Worm (Caenorhabditis elegans) whole organism, L3 larva: ENCODE results near the gene C34F6.10.

ENCODE experiments used
- aly-2 ChIP-seq: fragments of 150-350 bp; optimal IDR thresholded peaks from 2 replicates; lab custom pipeline; 2014; ENCODE audit warnings: missing biosample characterization, missing genetic modification characterization
- ama-1 ChIP-seq: fragments of 150-350 bp; optimal IDR thresholded peaks from 2 replicates; lab custom pipeline; 2018
- ceh-16 ChIP-seq: sonication (generic microtip); optimal IDR thresholded peaks from 2 replicates; lab custom pipeline; 2017; ENCODE audit warnings: missing biosample characterization, missing genetic modification characterization
- daf-12 ChIP-seq: fragments of 150-350 bp; optimal IDR thresholded peaks from 2 replicates; lab custom pipeline; 2014; ENCODE audit warnings: missing biosample characterization, missing genetic modification reagents, missing genetic modification characterization
- elt-1 ChIP-seq: fragments of 150-350 bp; optimal IDR thresholded peaks from 2 replicates; lab custom pipeline; 2014; ENCODE audit warnings: missing biosample characterization, missing genetic modification characterization
- jun-1 ChIP-seq: fragments of 150-350 bp; optimal IDR thresholded peaks from 2 replicates; lab custom pipeline; 2014; ENCODE audit warnings: missing biosample characterization, missing genetic modification reagents, missing genetic modification characterization
- lin-39 ChIP-seq: fragments of 150-350 bp; optimal IDR thresholded peaks from 2 replicates; lab custom pipeline; 2018; ENCODE audit warnings: missing biosample characterization, missing genetic modification reagents, missing genetic modification characterization
- lsy-12 ChIP-seq: sonication (generic microtip); optimal IDR thresholded peaks from 2 replicates; lab custom pipeline; 2016; ENCODE audit warnings: mild to moderate bottlenecking, missing genetic modification characterization, missing compliant biosample characterization
- nhr-11 ChIP-seq: fragments of 150-350 bp; optimal IDR thresholded peaks from 2 replicates; lab custom pipeline; 2014; ENCODE audit warnings: missing biosample characterization, missing genetic modification characterization
- nhr-23 ChIP-seq: fragments of 150-350 bp; optimal IDR thresholded peaks from 2 replicates; lab custom pipeline; 2014; ENCODE audit warnings: missing biosample characterization, missing genetic modification reagents, missing genetic modification characterization
- nhr-237 ChIP-seq: fragments of 150-350 bp; optimal IDR thresholded peaks from 2 replicates; lab custom pipeline; 2014; ENCODE audit warnings: missing biosample characterization, missing genetic modification characterization
- nhr-25 ChIP-seq: sonication (generic microtip); optimal IDR thresholded peaks from 2 replicates; lab custom pipeline; 2017; ENCODE audit warnings: missing biosample characterization, missing genetic modification characterization
- nhr-43 ChIP-seq: sonication (generic microtip); optimal IDR thresholded peaks from 2 replicates; lab custom pipeline; 2016; ENCODE audit warnings: mild to moderate bottlenecking, missing genetic modification characterization, missing compliant biosample characterization; ENCODE audit not compliant: poor library complexity, severe bottlenecking
- pha-4 ChIP-seq: fragments of 150-350 bp; optimal IDR thresholded peaks from 2 replicates; lab custom pipeline; 2014; ENCODE audit warnings: missing biosample characterization, missing genetic modification reagents, missing genetic modification characterization
- sea-2 ChIP-seq: fragments of 150-350 bp; sonication (generic microtip); optimal IDR thresholded peaks from 4 replicates; lab custom pipeline; 2014; ENCODE audit warnings: missing biosample characterization, missing genetic modification reagents, missing genetic modification characterization
- skn-1 ChIP-seq: fragments of 150-350 bp; optimal IDR thresholded peaks from 2 replicates; lab custom pipeline; 2014; ENCODE audit warnings: missing biosample characterization, missing genetic modification characterization
- snpc-4 ChIP-seq: fragments of 150-350 bp; optimal IDR thresholded peaks from 2 replicates; lab custom pipeline; 2014; ENCODE audit warnings: missing biosample characterization, missing genetic modification characterization
- tbx-2 ChIP-seq: sonication (generic microtip); optimal IDR thresholded peaks from 2 replicates; lab custom pipeline; 2016; ENCODE audit warnings: mild to moderate bottlenecking, missing genetic modification characterization, missing compliant biosample characterization
- unc-39 ChIP-seq: sonication (generic microtip); optimal IDR thresholded peaks from 4 replicates; lab custom pipeline; 2017; ENCODE audit warnings: missing biosample characterization, missing genetic modification characterization
- ztf-11 ChIP-seq: fragments of 150-350 bp; optimal IDR thresholded peaks from 2 replicates; lab custom pipeline; 2014; ENCODE audit warnings: missing biosample characterization, missing genetic modification characterization

C34F6.10 gene

ce11 chrX:11196741-11197140 is 43.7 kb downstream of the C34F6.10 start, which contains the start of gene C34F6.1:
Gene C34F6.1 (minus strand): TSS chrX:11196841.
- TF ChIP-seq tbx-2 (tag; lab: Kevin White, UChicago), result no peak
- TF ChIP-seq pha-4 (tag; lab: Kevin White, UChicago), result peak; percentile 15
- TF ChIP-seq daf-12 (tag; lab: Kevin White, UChicago), result no peak
- TF ChIP-seq skn-1, result no peak
- TF ChIP-seq nhr-25 (tag; lab: Kevin White, UChicago), result no peak
- TF ChIP-seq ceh-16 (tag; lab: Kevin White, UChicago), result no peak

DNA sequence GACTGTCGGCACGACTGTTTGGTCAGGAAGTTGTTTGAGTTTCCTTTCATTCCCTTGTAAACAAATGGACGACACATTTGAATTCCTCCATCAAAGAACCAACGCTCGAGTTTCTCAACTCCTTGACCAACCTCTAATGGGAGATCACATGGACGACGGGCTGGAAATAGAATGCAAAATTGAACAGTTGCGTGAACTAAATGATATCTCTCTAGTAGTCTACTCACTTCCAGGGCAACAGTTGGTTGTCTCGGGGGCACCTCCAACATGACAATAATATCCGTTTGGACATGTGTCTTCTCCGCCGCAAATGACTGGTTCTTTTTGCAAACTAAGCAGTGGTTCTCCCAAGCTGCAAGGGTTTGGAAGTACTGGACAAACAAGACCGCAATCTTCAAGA is 46.8 kb downstream of the C34F6.10 start:
- TF ChIP-seq nhr-11 (tag; lab: Kevin White, UChicago) (peak; percentile 15), ama-1 (lab: Kevin White, UChicago) (no peak)

DNA sequence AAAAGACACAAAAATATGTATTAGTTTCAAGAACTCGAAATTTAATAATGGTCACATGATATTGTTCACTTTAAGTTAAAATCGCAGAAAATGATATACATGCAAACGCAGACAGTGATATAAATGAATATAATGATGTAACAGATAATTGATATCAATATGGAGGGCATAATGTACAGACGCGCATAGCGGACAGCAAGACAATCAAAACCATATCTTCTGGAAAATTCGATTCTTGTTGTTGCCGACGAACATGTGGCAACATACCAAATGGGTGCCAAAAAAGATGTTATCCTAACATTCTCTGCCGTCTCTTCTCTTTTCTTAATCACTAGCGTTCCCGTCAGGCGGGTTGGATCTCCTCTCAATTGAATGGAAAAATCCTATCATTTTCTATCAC is 50.0 kb downstream of the C34F6.10 start:
- peak; percentile 46 for TF ChIP-seq nhr-23 (tag; lab: Kevin White, UChicago)
- TF ChIP-seq pha-4 (tag; lab: Kevin White, UChicago), result no peak
- peak; percentile 41 for TF ChIP-seq nhr-25 (tag; lab: Kevin White, UChicago)
- peak; percentile 61 for TF ChIP-seq nhr-43 (tag; lab: Kevin White, UChicago)
- TF ChIP-seq, all 47 proteins: peak for 3

- TF ChIP-seq elt-1 (tag; lab: Kevin White, UChicago) (no peak), tbx-2 (tag; lab: Kevin White, UChicago) (no peak), nhr-11 (tag; lab: Kevin White, UChicago) (no peak), nhr-43 (tag; lab: Kevin White, UChicago) (no peak), sea-2 (no peak), nhr-23 (tag; lab: Kevin White, UChicago) (no peak)
These were observed 50.9 kb downstream of the C34F6.10 start, which contains the start of gene F13D2.1 for ce11 chrX:11189515-11189914. Gene F13D2.1 (minus strand): TSS chrX:11189615.

DNA sequence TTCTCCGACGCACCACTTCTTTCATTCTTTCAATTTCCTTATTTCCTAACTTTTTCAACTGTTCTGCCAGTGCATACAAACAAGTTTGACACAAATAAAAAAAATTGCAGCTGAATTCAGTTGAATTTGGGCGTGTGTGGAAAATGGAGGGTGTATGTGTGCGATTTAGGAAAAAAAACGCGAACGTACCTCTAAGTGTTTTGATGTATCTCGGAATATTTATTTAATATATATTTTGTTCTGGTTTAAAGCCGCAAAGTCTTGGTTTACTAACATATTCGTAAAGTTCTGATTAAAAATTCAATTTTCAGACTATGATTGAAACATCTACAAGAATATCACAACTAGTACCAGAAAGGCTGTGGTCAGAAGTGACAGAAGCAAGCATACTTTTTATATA is 54.9 kb downstream of the C34F6.10 start, which contains the start of gene gnrr-7:
Gene gnrr-7 (plus strand): TSS at position 301 of the 400 bp plus-strand sequence.
- TF ChIP-seq nhr-237 (tag; lab: Kevin White, UChicago) (no peak), jun-1 (tag; lab: Kevin White, UChicago) (no peak), aly-2 (tag; lab: Kevin White, UChicago) (no peak), pha-4 (tag; lab: Kevin White, UChicago) (no peak), snpc-4 (no peak), unc-39 (tag; lab: Kevin White, UChicago) (no peak), skn-1 (no peak), lsy-12 (tag; lab: Kevin White, UChicago) (no peak), nhr-25 (tag; lab: Kevin White, UChicago) (no peak), ztf-11 (tag; lab: Kevin White, UChicago) (no peak), lin-39 (tag; lab: Kevin White, UChicago) (no peak)
